Fruit fly (Drosophila melanogaster): ENCODE measurements around the gene CG13096.

Gene CG13096

dm6 chr2L:8519390-8519789, 7.7 kb upstream of the CG13096 start, which contains the start of gene Sgp:
TSS of gene Sgp (plus strand) at chr2L:8519690.
- TF ChIP-seq CG11617 (GFP tag; optimal IDR thresholded peaks at IDR 0.05), result no peak
- no peak for TF ChIP-seq CG7045 (GFP tag; optimal IDR thresholded peaks at IDR 0.05)
- TF ChIP-seq Crg-1 (GFP tag; optimal IDR thresholded peaks at IDR 0.05), result no peak
- TF ChIP-seq cic (GFP tag; optimal IDR thresholded peaks at IDR 0.05), result no peak
- TF ChIP-seq CG1620 (GFP tag; optimal IDR thresholded peaks at IDR 0.05), result no peak
- TF ChIP-seq kay (GFP tag; ENCODE audit: borderline replicate concordance), result no peak
- no peak for TF ChIP-seq CG7101 (tag; optimal IDR thresholded peaks at IDR 0.05)
- no peak for TF ChIP-seq CG33017 (tag; optimal IDR thresholded peaks at IDR 0.05)
- no peak for TF ChIP-seq Hr96 (GFP tag; optimal IDR thresholded peaks at IDR 0.05)
- no peak for TF ChIP-seq cnc (optimal IDR thresholded peaks at IDR 0.05)
- TF ChIP-seq Clk (GFP tag; optimal IDR thresholded peaks at IDR 0.05), result no peak
- no peak for TF ChIP-seq Mnt (GFP tag; optimal IDR thresholded peaks at IDR 0.05)
- no peak for TF ChIP-seq bab1 (GFP tag; optimal IDR thresholded peaks at IDR 0.05)
- TF ChIP-seq toe (GFP tag; optimal IDR thresholded peaks at IDR 0.05), result no peak
- no peak for TF ChIP-seq CG12768 (GFP tag; optimal IDR thresholded peaks at IDR 0.05)
- TF ChIP-seq pad (GFP tag; optimal IDR thresholded peaks at IDR 0.05), result no peak
- TF ChIP-seq ovo (GFP tag; optimal IDR thresholded peaks at IDR 0.05), result no peak
- no peak for TF ChIP-seq CG14711 (tag; optimal IDR thresholded peaks at IDR 0.05)
- TF ChIP-seq tj (GFP tag; optimal IDR thresholded peaks at IDR 0.05), result no peak
- TF ChIP-seq CG5204 (GFP tag; optimal IDR thresholded peaks at IDR 0.05), result no peak

DNA sequence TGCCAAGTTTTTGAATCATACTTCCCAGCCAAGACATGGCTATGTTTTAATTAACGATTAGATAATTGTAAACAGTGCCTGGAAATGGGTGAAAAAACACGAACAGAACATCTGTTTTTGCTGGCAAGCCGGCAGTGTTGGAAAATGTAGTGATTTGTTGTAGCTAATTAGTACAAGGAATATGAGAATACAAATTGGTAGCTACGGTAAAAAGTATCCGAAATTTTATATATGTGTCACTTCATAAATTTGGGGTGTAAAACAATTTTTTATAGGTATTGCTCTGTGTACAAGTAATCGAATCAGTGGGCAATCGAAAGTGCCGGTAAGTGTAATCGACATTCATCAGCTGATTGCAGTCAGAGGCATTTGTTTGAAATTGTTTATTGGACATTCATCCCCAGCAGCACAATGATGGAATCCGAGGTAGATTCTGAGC, 5.6 kb upstream of the CG13096 start, which contains the start of the genes mRpL51 and Uba4:
mRpL51 (minus strand) TSS at position 125 of the 439 bp plus-strand sequence.
Uba4 (plus strand) TSS at position 156 of the 439 bp plus-strand sequence.
- no peak for TF ChIP-seq toe (GFP tag; optimal IDR thresholded peaks at IDR 0.05)
- TF ChIP-seq Clk (GFP tag; optimal IDR thresholded peaks at IDR 0.05), result no peak
- TF ChIP-seq CG7045 (GFP tag; optimal IDR thresholded peaks at IDR 0.05), result no peak
- peak; percentile 49 for TF ChIP-seq Hr96 (GFP tag; optimal IDR thresholded peaks at IDR 0.05)
- TF ChIP-seq CG12768 (GFP tag; optimal IDR thresholded peaks at IDR 0.05), result peak; percentile 9
- peak; percentile 58 for TF ChIP-seq Crg-1 (GFP tag; optimal IDR thresholded peaks at IDR 0.05)
- TF ChIP-seq Mnt (GFP tag; optimal IDR thresholded peaks at IDR 0.05), result peak; percentile 67
- TF ChIP-seq pad (GFP tag; optimal IDR thresholded peaks at IDR 0.05), result peak; percentile 43
- peak; percentile 7 for TF ChIP-seq tj (GFP tag; optimal IDR thresholded peaks at IDR 0.05)
- TF ChIP-seq CG1620 (GFP tag; optimal IDR thresholded peaks at IDR 0.05), result peak; percentile 54
- TF ChIP-seq bab1 (GFP tag; optimal IDR thresholded peaks at IDR 0.05), result peak; percentile 55
- TF ChIP-seq CG7101 (tag; optimal IDR thresholded peaks at IDR 0.05), result peak; percentile 69
- TF ChIP-seq CG5204 (GFP tag; optimal IDR thresholded peaks at IDR 0.05), result no peak
- no peak for TF ChIP-seq cnc (optimal IDR thresholded peaks at IDR 0.05)
- peak; percentile 11 for TF ChIP-seq ovo (GFP tag; optimal IDR thresholded peaks at IDR 0.05)
- peak; percentile 13 for TF ChIP-seq cic (GFP tag; optimal IDR thresholded peaks at IDR 0.05)
- no peak for TF ChIP-seq CG33017 (tag; optimal IDR thresholded peaks at IDR 0.05)
- peak; percentile 56 for TF ChIP-seq CG14711 (tag; optimal IDR thresholded peaks at IDR 0.05)
- TF ChIP-seq CG11617 (GFP tag; optimal IDR thresholded peaks at IDR 0.05), result peak; percentile 53
- TF ChIP-seq kay (GFP tag; ENCODE audit: borderline replicate concordance), result no peak

dm6 chr2L:8514748-8515147, 3.1 kb upstream of the CG13096 start, which contains the start of the genes CG13097 and PIG-U:
TSS of gene CG13097 (minus strand) at chr2L:8514868.
TSS of gene PIG-U (plus strand) at chr2L:8515096.
- TF ChIP-seq ovo (GFP tag; optimal IDR thresholded peaks at IDR 0.05), result peak; percentile 74
- peak; percentile 83 for TF ChIP-seq CG12768 (GFP tag; optimal IDR thresholded peaks at IDR 0.05)
- TF ChIP-seq Crg-1 (GFP tag; optimal IDR thresholded peaks at IDR 0.05), result peak; percentile 88
- peak; percentile 87 for TF ChIP-seq Hr96 (GFP tag; optimal IDR thresholded peaks at IDR 0.05)
- peak; percentile 71 for TF ChIP-seq CG7045 (GFP tag; optimal IDR thresholded peaks at IDR 0.05)
- peak; percentile 62 for TF ChIP-seq Clk (GFP tag; optimal IDR thresholded peaks at IDR 0.05)
- TF ChIP-seq CG33017 (tag; optimal IDR thresholded peaks at IDR 0.05), result peak; percentile 66
- peak; percentile 95 for TF ChIP-seq Mnt (GFP tag; optimal IDR thresholded peaks at IDR 0.05)
- TF ChIP-seq cic (GFP tag; optimal IDR thresholded peaks at IDR 0.05), result peak; percentile 46
- TF ChIP-seq toe (GFP tag; optimal IDR thresholded peaks at IDR 0.05), result peak; percentile 93
- TF ChIP-seq CG14711 (tag; optimal IDR thresholded peaks at IDR 0.05), result peak; percentile 81
- no peak for TF ChIP-seq cnc (optimal IDR thresholded peaks at IDR 0.05)
- TF ChIP-seq CG7101 (tag; optimal IDR thresholded peaks at IDR 0.05), result peak; percentile 85
- peak; percentile 87 for TF ChIP-seq bab1 (GFP tag; optimal IDR thresholded peaks at IDR 0.05)
- no peak for TF ChIP-seq kay (GFP tag; ENCODE audit: borderline replicate concordance)
- peak; percentile 66 for TF ChIP-seq pad (GFP tag; optimal IDR thresholded peaks at IDR 0.05)
- peak; percentile 68 for TF ChIP-seq tj (GFP tag; optimal IDR thresholded peaks at IDR 0.05)
- peak; percentile 91 for TF ChIP-seq CG1620 (GFP tag; optimal IDR thresholded peaks at IDR 0.05)
- TF ChIP-seq CG11617 (GFP tag; optimal IDR thresholded peaks at IDR 0.05), result peak; percentile 79
- TF ChIP-seq CG5204 (GFP tag; optimal IDR thresholded peaks at IDR 0.05), result no peak

dm6 chr2L:8506729-8507128, 4.9 kb downstream of the CG13096 start, which contains the start of gene Dh31:
TSS of gene Dh31 (minus strand) at chr2L:8506845.
- TF ChIP-seq CG1620 (GFP tag; optimal IDR thresholded peaks at IDR 0.05) (no peak), ovo (GFP tag; optimal IDR thresholded peaks at IDR 0.05) (no peak), CG14711 (tag; optimal IDR thresholded peaks at IDR 0.05) (no peak), tj (GFP tag; optimal IDR thresholded peaks at IDR 0.05) (no peak), kay (GFP tag; ENCODE audit: borderline replicate concordance) (no peak), pad (GFP tag; optimal IDR thresholded peaks at IDR 0.05) (no peak), CG7101 (tag; optimal IDR thresholded peaks at IDR 0.05) (no peak), CG7045 (GFP tag; optimal IDR thresholded peaks at IDR 0.05) (no peak), CG12768 (GFP tag; optimal IDR thresholded peaks at IDR 0.05) (no peak), cic (GFP tag; optimal IDR thresholded peaks at IDR 0.05) (no peak), Hr96 (GFP tag; optimal IDR thresholded peaks at IDR 0.05) (no peak), Crg-1 (GFP tag; optimal IDR thresholded peaks at IDR 0.05) (no peak), CG33017 (tag; optimal IDR thresholded peaks at IDR 0.05) (no peak), Mnt (GFP tag; optimal IDR thresholded peaks at IDR 0.05) (no peak), CG11617 (GFP tag; optimal IDR thresholded peaks at IDR 0.05) (no peak), Clk (GFP tag; optimal IDR thresholded peaks at IDR 0.05) (no peak), cnc (optimal IDR thresholded peaks at IDR 0.05) (no peak), toe (GFP tag; optimal IDR thresholded peaks at IDR 0.05) (no peak), CG5204 (GFP tag; optimal IDR thresholded peaks at IDR 0.05) (no peak)

dm6 chr2L:8496269-8496668, 15.4 kb downstream of the CG13096 start, which contains the start of gene Bace:
TSS of gene Bace (minus strand) at chr2L:8496307.
- no peak for TF ChIP-seq CG12768 (GFP tag; optimal IDR thresholded peaks at IDR 0.05)
- no peak for TF ChIP-seq CG33017 (tag; optimal IDR thresholded peaks at IDR 0.05)
- no peak for TF ChIP-seq toe (GFP tag; optimal IDR thresholded peaks at IDR 0.05)
- TF ChIP-seq tj (GFP tag; optimal IDR thresholded peaks at IDR 0.05), result no peak
- TF ChIP-seq CG5204 (GFP tag; optimal IDR thresholded peaks at IDR 0.05), result no peak
- no peak for TF ChIP-seq CG1620 (GFP tag; optimal IDR thresholded peaks at IDR 0.05)
- TF ChIP-seq Crg-1 (GFP tag; optimal IDR thresholded peaks at IDR 0.05), result no peak
- no peak for TF ChIP-seq pad (GFP tag; optimal IDR thresholded peaks at IDR 0.05)
- no peak for TF ChIP-seq Mnt (GFP tag; optimal IDR thresholded peaks at IDR 0.05)
- TF ChIP-seq CG7045 (GFP tag; optimal IDR thresholded peaks at IDR 0.05), result no peak
- no peak for TF ChIP-seq CG7101 (tag; optimal IDR thresholded peaks at IDR 0.05)
- TF ChIP-seq Hr96 (GFP tag; optimal IDR thresholded peaks at IDR 0.05), result no peak
